Worm (Caenorhabditis elegans) whole organism, mixed stage, embryonic: ENCODE measurements around the gene nhr-22.

Experiments
- M03D4.4 ChIP-seq: sonication (generic microtip); optimal IDR thresholded peaks from 2 replicates; lab custom pipeline; 2017; ENCODE audit warnings: mild to moderate bottlenecking, missing genetic modification characterization, missing compliant biosample characterization
- bed-3 ChIP-seq: fragments of 200-800 bp; sonication (Bioruptor generic); optimal IDR thresholded peaks from 3 replicates; lab custom pipeline; 2018; ENCODE audit warnings: mild to moderate bottlenecking, missing genetic modification characterization, moderate library complexity, missing compliant biosample characterization
- blmp-1 ChIP-seq: fragments of 150-350 bp; optimal IDR thresholded peaks from 2 replicates; lab custom pipeline; 2014; ENCODE audit warnings: missing biosample characterization, missing genetic modification characterization
- ceh-39 ChIP-seq: fragments of 150-350 bp; optimal IDR thresholded peaks from 2 replicates; lab custom pipeline; 2014; ENCODE audit warnings: missing biosample characterization, missing genetic modification characterization
- ceh-43 ChIP-seq: fragments of 200-800 bp; sonication (Bioruptor generic); optimal IDR thresholded peaks from 2 replicates; lab custom pipeline; 2018; ENCODE audit warnings: mild to moderate bottlenecking, missing genetic modification characterization, moderate library complexity, missing compliant biosample characterization
- ceh-83 ChIP-seq: fragments of 200-800 bp; sonication (Bioruptor generic); optimal IDR thresholded peaks from 2 replicates; lab custom pipeline; 2018; ENCODE audit warnings: mild to moderate bottlenecking, missing genetic modification characterization, missing compliant biosample characterization
- ces-1 ChIP-seq: fragments of 150-350 bp; optimal IDR thresholded peaks from 2 replicates; lab custom pipeline; 2014; ENCODE audit warnings: missing biosample characterization, missing genetic modification reagents, missing genetic modification characterization
- cnd-1 ChIP-seq: fragments of 200-800 bp; sonication (Bioruptor generic); optimal IDR thresholded peaks from 2 replicates; lab custom pipeline; 2018; ENCODE audit warnings: mild to moderate bottlenecking, missing genetic modification characterization, missing compliant biosample characterization
- drap-1 ChIP-seq: fragments of 200-800 bp; sonication (Bioruptor generic); optimal IDR thresholded peaks from 3 replicates; lab custom pipeline; 2018; ENCODE audit warnings: mild to moderate bottlenecking, missing genetic modification characterization, missing compliant biosample characterization
- elt-1 ChIP-seq: sonication (generic microtip); optimal IDR thresholded peaks from 2 replicates; lab custom pipeline; 2017; ENCODE audit warnings: missing genetic modification characterization, mild to moderate bottlenecking, missing compliant biosample characterization, antibody characterized with exemption, moderate library complexity, borderline replicate concordance; ENCODE audit not compliant: insufficient read depth
- elt-3 ChIP-seq: fragments of 150-350 bp; optimal IDR thresholded peaks from 2 replicates; lab custom pipeline; 2014; ENCODE audit warnings: missing biosample characterization, missing genetic modification characterization
- flh-1 ChIP-seq: fragments of 200-800 bp; sonication (Bioruptor generic); optimal IDR thresholded peaks from 2 replicates; lab custom pipeline; 2018; ENCODE audit warnings: mild to moderate bottlenecking, missing genetic modification characterization, moderate library complexity, missing compliant biosample characterization
- ham-2 ChIP-seq: fragments of 200-800 bp; sonication (Bioruptor generic); optimal IDR thresholded peaks from 2 replicates; lab custom pipeline; 2018; ENCODE audit warnings: mild to moderate bottlenecking, missing genetic modification characterization, missing compliant biosample characterization
- hlh-1 ChIP-seq: fragments of 150-350 bp; optimal IDR thresholded peaks from 2 replicates; lab custom pipeline; 2014; ENCODE audit warnings: missing biosample characterization, missing genetic modification reagents, missing genetic modification characterization
- lin-13 ChIP-seq: fragments of 150-350 bp; optimal IDR thresholded peaks from 2 replicates; lab custom pipeline; 2014; ENCODE audit warnings: missing biosample characterization, missing genetic modification characterization
- lin-32 ChIP-seq: fragments of 200-800 bp; sonication (Bioruptor generic); optimal IDR thresholded peaks from 2 replicates; lab custom pipeline; 2018; ENCODE audit warnings: mild to moderate bottlenecking, missing genetic modification characterization, missing compliant biosample characterization
- lsy-2 ChIP-seq: fragments of 150-350 bp; optimal IDR thresholded peaks from 2 replicates; lab custom pipeline; 2014; ENCODE audit warnings: missing biosample characterization, missing genetic modification characterization
- mab-5 ChIP-seq: fragments of 150-350 bp; optimal IDR thresholded peaks from 2 replicates; lab custom pipeline; 2014; ENCODE audit warnings: missing biosample characterization, missing genetic modification characterization
- mep-1 ChIP-seq: fragments of 150-350 bp; optimal IDR thresholded peaks from 2 replicates; lab custom pipeline; 2017; ENCODE audit warnings: missing biosample characterization, missing genetic modification reagents, missing genetic modification characterization, inconsistent platforms
- mls-2 ChIP-seq: sonication (generic microtip); optimal IDR thresholded peaks from 2 replicates; lab custom pipeline; 2016; ENCODE audit warnings: mild to moderate bottlenecking, missing genetic modification characterization, moderate library complexity, missing compliant biosample characterization
- nhr-12 ChIP-seq: fragments of 150-350 bp; optimal IDR thresholded peaks from 2 replicates; lab custom pipeline; 2014; ENCODE audit warnings: missing biosample characterization, missing genetic modification characterization
- nhr-2 ChIP-seq: fragments of 150-350 bp; optimal IDR thresholded peaks from 2 replicates; lab custom pipeline; 2014; ENCODE audit warnings: missing biosample characterization, missing genetic modification characterization
- nhr-237 ChIP-seq: fragments of 150-350 bp; optimal IDR thresholded peaks from 2 replicates; lab custom pipeline; 2014; ENCODE audit warnings: missing biosample characterization, missing genetic modification characterization
- nhr-28 ChIP-seq: fragments of 150-350 bp; optimal IDR thresholded peaks from 2 replicates; lab custom pipeline; 2014; ENCODE audit warnings: missing biosample characterization, missing genetic modification characterization
- nhr-76 ChIP-seq: sonication (generic microtip); optimal IDR thresholded peaks from 2 replicates; lab custom pipeline; 2017; ENCODE audit warnings: missing biosample characterization, missing genetic modification characterization
- pha-4 ChIP-seq: fragments of 150-350 bp; optimal IDR thresholded peaks from 2 replicates; lab custom pipeline; 2018; ENCODE audit warnings: missing biosample characterization, missing genetic modification reagents, missing genetic modification characterization
- sem-2 ChIP-seq: fragments of 200-800 bp; sonication (Bioruptor generic); optimal IDR thresholded peaks from 2 replicates; lab custom pipeline; 2018; ENCODE audit warnings: mild to moderate bottlenecking, missing genetic modification characterization, missing compliant biosample characterization
- snpc-4 ChIP-seq: fragments of 150-350 bp; optimal IDR thresholded peaks from 2 replicates; lab custom pipeline; 2014; ENCODE audit warnings: missing biosample characterization, missing genetic modification characterization
- sptf-1 ChIP-seq: sonication (generic microtip); optimal IDR thresholded peaks from 2 replicates; lab custom pipeline; 2017; ENCODE audit warnings: mild to moderate bottlenecking, missing genetic modification characterization, moderate library complexity, missing compliant biosample characterization
- tbx-8 ChIP-seq: fragments of 200-800 bp; sonication (Bioruptor generic); optimal IDR thresholded peaks from 2 replicates; lab custom pipeline; 2018; ENCODE audit warnings: mild to moderate bottlenecking, missing genetic modification characterization, moderate library complexity, missing compliant biosample characterization
- unc-120 ChIP-seq: sonication (generic microtip); optimal IDR thresholded peaks from 2 replicates; lab custom pipeline; 2017; ENCODE audit warnings: missing genetic modification characterization, missing compliant biosample characterization; ENCODE audit not compliant: poor library complexity, severe bottlenecking
- unc-39 ChIP-seq: fragments of 150-350 bp; optimal IDR thresholded peaks from 2 replicates; lab custom pipeline; 2014; ENCODE audit warnings: missing biosample characterization, missing genetic modification characterization
- unc-62 ChIP-seq: fragments of 150-350 bp; optimal IDR thresholded peaks from 2 replicates; lab custom pipeline; 2014; ENCODE audit warnings: missing biosample characterization, missing genetic modification reagents, missing genetic modification characterization
- zip-8 ChIP-seq: fragments of 150-350 bp; optimal IDR thresholded peaks from 2 replicates; lab custom pipeline; 2014; ENCODE audit warnings: missing biosample characterization, missing genetic modification characterization
- ztf-11 ChIP-seq: fragments of 150-350 bp; optimal IDR thresholded peaks from 2 replicates; lab custom pipeline; 2014; ENCODE audit warnings: missing biosample characterization, missing genetic modification characterization

The nhr-22 gene

ce11 chrII:6422812-6423211 is 26.8 kb downstream of the nhr-22 start, which contains the start of gene K03H9.3:
Gene K03H9.3, plus strand, starts transcription at chrII:6423112.
- TF ChIP-seq lin-32 (GFP tag; lab: Kevin White, UChicago) (no peak), mls-2 (no peak), lin-13 (tag; lab: Kevin White, UChicago) (no peak), nhr-76 (no peak), flh-1 (no peak), ceh-83 (GFP tag; lab: Kevin White, UChicago) (no peak), sem-2 (GFP tag; lab: Kevin White, UChicago) (no peak), nhr-2 (tag; lab: Kevin White, UChicago) (no peak), zip-8 (tag; lab: Kevin White, UChicago) (no peak), ceh-43 (GFP tag; lab: Kevin White, UChicago) (no peak), lsy-2 (no peak)

ce11 chrII:6419163-6419562 is 30.4 kb downstream of the nhr-22 start:
- no peak for TF ChIP-seq unc-39

- TF ChIP-seq lsy-2 (no peak), flh-1 (no peak), ham-2 (GFP tag; lab: Kevin White, UChicago) (no peak), M03D4.4 (tag; lab: Kevin White, UChicago) (no peak), ceh-43 (GFP tag; lab: Kevin White, UChicago) (no peak), sem-2 (GFP tag; lab: Kevin White, UChicago) (no peak), sptf-1 (tag; lab: Kevin White, UChicago) (peak; percentile 8), unc-120 (tag; lab: Kevin White, UChicago) (no peak), nhr-12 (no peak), bed-3 (no peak), cnd-1 (tag; lab: Kevin White, UChicago) (peak; percentile 55), lin-13 (tag; lab: Kevin White, UChicago) (no peak), nhr-76 (no peak), elt-3 (tag; lab: Kevin White, UChicago) (no peak), nhr-237 (tag; lab: Kevin White, UChicago) (no peak), unc-39 (peak; percentile 26), mls-2 (peak; percentile 16), pha-4 (no peak), zip-8 (tag; lab: Kevin White, UChicago) (peak; percentile 95), ceh-83 (GFP tag; lab: Kevin White, UChicago) (no peak), drap-1 (GFP tag; lab: Kevin White, UChicago) (no peak), ces-1 (GFP tag; lab: Kevin White, UChicago) (no peak), tbx-8 (no peak), blmp-1 (no peak), hlh-1 (tag; lab: Kevin White, UChicago) (peak; percentile 50), snpc-4 (tag; lab: Kevin White, UChicago) (no peak), nhr-2 (tag; lab: Kevin White, UChicago) (peak; percentile 95), lin-32 (GFP tag; lab: Kevin White, UChicago) (no peak), unc-62 (GFP tag; lab: Kevin White, UChicago) (no peak), mep-1 (tag; lab: Kevin White, UChicago) (no peak), ceh-39 (tag; lab: Kevin White, UChicago) (peak; percentile 30), ztf-11 (tag; lab: Kevin White, UChicago) (peak; percentile 71), elt-1 (no peak), mab-5 (tag; lab: Kevin White, UChicago) (no peak), nhr-28 (tag; lab: Kevin White, UChicago) (no peak)
Measured at ce11 chrII:6417999-6418398, 31.6 kb downstream of the nhr-22 start.

- TF ChIP-seq flh-1: no peak
- no peak for TF ChIP-seq bed-3
- TF ChIP-seq sptf-1 (tag; lab: Kevin White, UChicago): no peak
- no peak for TF ChIP-seq lin-13 (tag; lab: Kevin White, UChicago)
- TF ChIP-seq unc-120 (tag; lab: Kevin White, UChicago): no peak
- TF ChIP-seq lin-32 (GFP tag; lab: Kevin White, UChicago): no peak
- no peak for TF ChIP-seq pha-4
- TF ChIP-seq ztf-11 (tag; lab: Kevin White, UChicago): no peak
- no peak for TF ChIP-seq snpc-4 (tag; lab: Kevin White, UChicago)
Measured at ce11 chrII:6413788-6414187, 35.8 kb downstream of the nhr-22 start.
